Worm (Caenorhabditis elegans) whole organism, L4 larva: ENCODE results near the gene C05E11.6.

Experiments used
- D1046.2 ChIP-seq: fragments of 200-800 bp; sonication (Bioruptor generic); IDR thresholded peaks from 2 replicates; pipeline ENCODE4 v1.3.6; 2022; ENCODE audit warnings: missing genetic modification characterization, missing compliant biosample characterization
- R02D3.7 ChIP-seq: fragments of 150-350 bp; sonication (generic microtip); optimal IDR thresholded peaks from 3 replicates; lab custom pipeline; 2014; ENCODE audit warnings: missing biosample characterization, missing genetic modification characterization
- T26A8.4 ChIP-seq: fragments of 200-800 bp; sonication (Bioruptor generic); IDR thresholded peaks from 2 replicates; pipeline ENCODE4 v1.3.6; 2022; ENCODE audit warnings: missing genetic modification characterization, missing compliant biosample characterization
- Y5F2A.4 ChIP-seq: fragments of 200-800 bp; sonication (Bioruptor generic); optimal IDR thresholded peaks from 2 replicates; lab custom pipeline; 2018; ENCODE audit warnings: mild to moderate bottlenecking, missing genetic modification characterization, missing compliant biosample characterization
- aha-1 ChIP-seq: fragments of 150-350 bp; peaks from one replicate; lab custom pipeline; 2014; ENCODE audit warnings: missing biosample characterization, missing genetic modification characterization
- ama-1 ChIP-seq: fragments of 150-350 bp; optimal IDR thresholded peaks from 2 replicates; lab custom pipeline; 2014; ENCODE audit warnings: inconsistent platforms, mixed read lengths
- ceh-20 ChIP-seq: fragments of 200-800 bp; sonication (Bioruptor generic); IDR thresholded peaks from 2 replicates; pipeline ENCODE4 v1.3.6; 2022; ENCODE audit warnings: missing genetic modification reagents, missing genetic modification characterization, missing compliant biosample characterization
- ceh-62 ChIP-seq: sonication (generic microtip); optimal IDR thresholded peaks from 2 replicates; lab custom pipeline; 2017; ENCODE audit warnings: missing biosample characterization, missing genetic modification characterization
- cey-2 ChIP-seq: sonication (generic microtip); optimal IDR thresholded peaks from 3 replicates; lab custom pipeline; 2017; ENCODE audit warnings: missing genetic modification characterization, mild to moderate bottlenecking, missing compliant biosample characterization, antibody characterized with exemption, borderline replicate concordance; ENCODE audit not compliant: insufficient read depth
- ctbp-1 ChIP-seq: fragments of 200-800 bp; sonication (Bioruptor generic); IDR thresholded peaks from 2 replicates; pipeline ENCODE4 v1.3.6; 2022; ENCODE audit warnings: missing genetic modification reagents, missing genetic modification characterization, missing compliant biosample characterization
- dmd-8 ChIP-seq: fragments of 200-800 bp; sonication (Bioruptor generic); IDR thresholded peaks from 2 replicates; pipeline ENCODE4 v1.3.6; 2022; ENCODE audit warnings: missing genetic modification characterization, missing compliant biosample characterization
- duxl-1 ChIP-seq: sonication (generic microtip); optimal IDR thresholded peaks from 2 replicates; lab custom pipeline; 2016; ENCODE audit warnings: mild to moderate bottlenecking, missing genetic modification characterization, moderate library complexity, missing compliant biosample characterization; ENCODE audit not compliant: poor library complexity
- dve-1 ChIP-seq: sonication (generic microtip); optimal IDR thresholded peaks from 2 replicates; lab custom pipeline; 2017; ENCODE audit warnings: antibody characterized with exemption, mild to moderate bottlenecking, missing genetic modification characterization, missing compliant biosample characterization; ENCODE audit not compliant: insufficient read depth
- fkh-10 ChIP-seq: fragments of 150-350 bp; optimal IDR thresholded peaks from 2 replicates; lab custom pipeline; 2014; ENCODE audit warnings: missing biosample characterization, missing genetic modification reagents, missing genetic modification characterization
- hif-1 ChIP-seq, 2 experiments: sonication (generic microtip); optimal IDR thresholded peaks; 2 replicates each; lab custom pipeline; 2016 to 2017; ENCODE audit warnings: missing compliant biosample characterization in 2 of 2, missing genetic modification characterization in 2 of 2, missing genetic modification reagents in 2 of 2, missing genotype in 2 of 2, mild to moderate bottlenecking in 1 of 2
- hlh-11 ChIP-seq: fragments of 200-800 bp; sonication (Bioruptor generic); optimal IDR thresholded peaks from 2 replicates; lab custom pipeline; 2018; ENCODE audit warnings: mild to moderate bottlenecking, missing genetic modification characterization, missing compliant biosample characterization
- hlh-30 ChIP-seq: sonication (generic microtip); optimal IDR thresholded peaks from 2 replicates; lab custom pipeline; 2017; ENCODE audit warnings: antibody characterized with exemption, mild to moderate bottlenecking, missing genetic modification characterization, missing compliant biosample characterization; ENCODE audit not compliant: insufficient read depth
- jun-1 ChIP-seq: fragments of 150-350 bp; optimal IDR thresholded peaks from 2 replicates; lab custom pipeline; 2014; ENCODE audit warnings: missing biosample characterization, missing genetic modification reagents, missing genetic modification characterization
- lin-13 ChIP-seq: fragments of 150-350 bp; optimal IDR thresholded peaks from 2 replicates; lab custom pipeline; 2014; ENCODE audit warnings: missing biosample characterization, missing genetic modification reagents, missing genetic modification characterization
- madf-9 ChIP-seq: fragments of 200-800 bp; sonication (Bioruptor generic); conservative IDR thresholded peaks from 2 replicates; pipeline ENCODE4 v1.3.6; 2022; ENCODE audit warnings: missing genetic modification reagents, missing genetic modification characterization, missing compliant biosample characterization
- mep-1 ChIP-seq: fragments of 150-350 bp; sonication (generic microtip); optimal IDR thresholded peaks from 3 replicates; lab custom pipeline; 2014; ENCODE audit warnings: missing biosample characterization, missing genetic modification characterization
- mes-2 ChIP-seq: sonication (generic microtip); optimal IDR thresholded peaks from 2 replicates; lab custom pipeline; 2016; ENCODE audit warnings: missing genotype, mild to moderate bottlenecking, missing genetic modification characterization, missing compliant biosample characterization; ENCODE audit not compliant: poor library complexity, severe bottlenecking
- nhr-11 ChIP-seq: fragments of 150-350 bp; optimal IDR thresholded peaks from 2 replicates; lab custom pipeline; 2014; ENCODE audit warnings: missing biosample characterization, missing genetic modification characterization
- nhr-111 ChIP-seq: fragments of 200-800 bp; sonication (Bioruptor generic); optimal IDR thresholded peaks from 2 replicates; lab custom pipeline; 2018; ENCODE audit warnings: mild to moderate bottlenecking, missing genetic modification characterization, missing compliant biosample characterization
- nhr-28 ChIP-seq: fragments of 150-350 bp; optimal IDR thresholded peaks from 2 replicates; lab custom pipeline; 2014; ENCODE audit warnings: missing biosample characterization, missing genetic modification characterization
- nhr-48 ChIP-seq: sonication (generic microtip); optimal IDR thresholded peaks from 2 replicates; lab custom pipeline; 2016; ENCODE audit warnings: mild to moderate bottlenecking, missing genetic modification characterization, missing compliant biosample characterization
- pha-4 ChIP-seq, 2 experiments: fragments of 150-350 bp in 1 of 2; fragments of 200-800 bp in 1 of 2; sonication (Bioruptor generic) in 1 of 2; IDR thresholded peaks in 1 of 2; optimal IDR thresholded peaks in 1 of 2; 2 replicates each; pipeline versions ENCODE4 v1.3.6 to Lab custom; 2014 to 2022; ENCODE audit warnings: missing genetic modification characterization in 2 of 2, missing genetic modification reagents in 2 of 2, missing biosample characterization in 1 of 2, missing compliant biosample characterization in 1 of 2
- rbr-2 ChIP-seq: sonication (generic microtip); optimal IDR thresholded peaks from 2 replicates; lab custom pipeline; 2016; ENCODE audit warnings: missing genotype, missing genetic modification characterization, missing compliant biosample characterization
- saeg-2 ChIP-seq: fragments of 200-800 bp; sonication (Bioruptor generic); IDR thresholded peaks from 2 replicates; pipeline ENCODE4 v1.3.6; 2022; ENCODE audit warnings: missing genetic modification reagents, missing genetic modification characterization, missing compliant biosample characterization
- sdz-12 ChIP-seq: fragments of 200-800 bp; sonication (Bioruptor generic); optimal IDR thresholded peaks from 2 replicates; lab custom pipeline; 2018; ENCODE audit warnings: mild to moderate bottlenecking, missing genetic modification characterization, missing compliant biosample characterization
- set-16 ChIP-seq: fragments of 200-800 bp; sonication (Bioruptor generic); IDR thresholded peaks from 2 replicates; pipeline ENCODE4 v1.3.6; 2022; ENCODE audit warnings: missing genetic modification reagents, missing genetic modification characterization, missing compliant biosample characterization
- skn-1 ChIP-seq: fragments of 150-350 bp; optimal IDR thresholded peaks from 2 replicates; lab custom pipeline; 2014; ENCODE audit warnings: missing biosample characterization, missing genetic modification characterization
- spr-1 ChIP-seq: sonication (generic microtip); optimal IDR thresholded peaks from 2 replicates; lab custom pipeline; 2016; ENCODE audit warnings: mild to moderate bottlenecking, missing genetic modification characterization, missing compliant biosample characterization
- spr-3 ChIP-seq: fragments of 200-800 bp; sonication (Bioruptor generic); optimal IDR thresholded peaks from 2 replicates; lab custom pipeline; 2018; ENCODE audit warnings: mild to moderate bottlenecking, missing genetic modification characterization, missing compliant biosample characterization
- unc-130 ChIP-seq: sonication (generic microtip); optimal IDR thresholded peaks from 2 replicates; lab custom pipeline; 2016; ENCODE audit warnings: missing genetic modification reagents, missing genetic modification characterization, missing compliant biosample characterization
- unc-62 ChIP-seq, 3 experiments: fragments of 150-350 bp in 1 of 3; sonication (generic microtip); optimal IDR thresholded peaks in 2 of 3; peaks in 1 of 3; 1 replicate in 1 of 3; 2 replicates in 2 of 3; lab custom pipeline; 2014 to 2017; ENCODE audit warnings: missing biosample characterization in 3 of 3, missing genetic modification characterization in 3 of 3, missing genetic modification reagents in 3 of 3, missing genotype in 1 of 3
- vab-7 ChIP-seq: fragments of 200-800 bp; sonication (Bioruptor generic); IDR thresholded peaks from 2 replicates; pipeline ENCODE4 v1.3.6; 2022; ENCODE audit warnings: missing genetic modification reagents, missing genetic modification characterization, missing compliant biosample characterization
- zag-1 ChIP-seq: fragments of 150-350 bp; optimal IDR thresholded peaks from 2 replicates; lab custom pipeline; 2014; ENCODE audit warnings: missing biosample characterization, missing genetic modification characterization
- zip-11 ChIP-seq: fragments of 200-800 bp; sonication (Bioruptor generic); IDR thresholded peaks from 2 replicates; pipeline ENCODE4 v1.3.6; 2022; ENCODE audit warnings: missing genetic modification characterization, missing compliant biosample characterization
- ztf-7 ChIP-seq: fragments of 150-350 bp; optimal IDR thresholded peaks from 2 replicates; lab custom pipeline; 2014; ENCODE audit warnings: missing biosample characterization, missing genetic modification characterization

The C05E11.6 gene

DNA sequence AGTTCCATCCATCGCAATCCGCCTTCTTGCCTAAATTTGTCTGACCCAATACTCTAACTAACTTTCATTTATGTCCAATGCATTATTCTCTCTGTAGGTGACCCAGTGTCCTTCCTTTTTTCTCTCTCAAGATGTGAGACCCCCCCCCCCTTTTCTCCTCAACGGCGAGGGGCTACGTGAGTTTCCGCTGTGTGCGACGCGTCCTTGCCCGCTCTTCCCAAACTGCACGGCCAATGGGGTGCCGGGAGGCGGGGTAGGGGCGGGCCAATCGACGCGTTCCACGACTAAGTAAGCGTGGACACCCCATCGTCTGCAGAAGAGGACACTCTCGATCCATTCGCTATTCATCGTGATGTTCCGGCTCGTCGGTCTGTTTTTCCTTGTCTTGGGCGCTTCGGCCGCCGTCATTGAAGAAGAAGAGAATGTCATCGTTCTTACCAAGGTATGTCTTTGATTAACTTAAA lies 38.0 kb upstream of the C05E11.6 start, which contains the start of gene pdi-2 (continued):
- peak; percentile 49 for TF ChIP-seq nhr-111 (GFP tag; lab: Kevin White, UChicago)
- peak; percentile 98 for TF ChIP-seq set-16 (GFP tag; lab: Robert Waterston, UW)
- TF ChIP-seq duxl-1 (tag; lab: Kevin White, UChicago) = peak; percentile 2
- TF ChIP-seq mes-2 (tag; lab: Kevin White, UChicago) = peak; percentile 48
- TF ChIP-seq pha-4 (GFP tag; IDR thresholded peaks at IDR 0.05; lab: Robert Waterston, UW) = peak; percentile 76
- no peak for TF ChIP-seq pha-4 (tag; optimal IDR thresholded peaks at IDR 0.05; lab: Kevin White, UChicago)
- peak; percentile 52 for TF ChIP-seq fkh-10
- TF ChIP-seq dve-1 = peak; percentile 79
- TF ChIP-seq hlh-30 (tag; lab: Kevin White, UChicago) = peak; percentile 70
- TF ChIP-seq vab-7 (GFP tag; lab: Robert Waterston, UW) = no peak
- TF ChIP-seq dmd-8 (GFP tag; lab: Robert Waterston, UW) = 0 out of 2 replicates have a peak, but pooled peaks have one; percentile 29
- TF ChIP-seq ztf-7 = no peak
- TF ChIP-seq spr-1 (tag; lab: Kevin White, UChicago) = no peak
- TF ChIP-seq hlh-11 (tag; lab: Kevin White, UChicago) = peak; percentile 94
- TF ChIP-seq hif-1 (tag; optimal IDR thresholded peaks at IDR 0.05; lab: Kevin White, UChicago) = peak in 1 of 2 experiments; percentile 99
- TF ChIP-seq lin-13 (GFP tag; lab: Kevin White, UChicago) = peak; percentile 78
- TF ChIP-seq sdz-12 (GFP tag; lab: Kevin White, UChicago) = peak; percentile 27
- TF ChIP-seq T26A8.4 = peak; percentile 81
- TF ChIP-seq madf-9 (GFP tag; lab: Robert Waterston, UW) = peak; percentile 42; the same call in 1 of the 2 replicates
- TF ChIP-seq ceh-20 (GFP tag; lab: Robert Waterston, UW) = no peak
- TF ChIP-seq mep-1 (tag; lab: Kevin White, UChicago) = peak; percentile 87
- TF ChIP-seq rbr-2 = peak; percentile 24
- peak; percentile 90 for TF ChIP-seq ctbp-1 (GFP tag; lab: Robert Waterston, UW)
- TF ChIP-seq ceh-62 (tag; lab: Kevin White, UChicago) = no peak
- TF ChIP-seq jun-1 (tag; lab: Kevin White, UChicago) = peak; percentile 31
- TF ChIP-seq cey-2 (tag; lab: Kevin White, UChicago) = no peak
- no peak for TF ChIP-seq skn-1 (tag; lab: Kevin White, UChicago)
- peak; percentile 44 for TF ChIP-seq nhr-11 (tag; lab: Kevin White, UChicago)
- peak; percentile 76 for TF ChIP-seq ama-1 (lab: Kevin White, UChicago)

- no peak for TF ChIP-seq nhr-48 (tag; lab: Kevin White, UChicago)
- no peak for TF ChIP-seq saeg-2 (GFP tag; lab: Robert Waterston, UW)
- peak in 1 of 2 experiments; percentile 84 for TF ChIP-seq unc-62 (GFP tag; optimal IDR thresholded peaks at IDR 0.05 in 1 of 2; lab: Kevin White, UChicago)
- TF ChIP-seq unc-62 (tag; optimal IDR thresholded peaks at IDR 0.05; lab: Kevin White, UChicago) = no peak
- TF ChIP-seq aha-1 (tag; lab: Kevin White, UChicago) = peak; percentile 19
- no peak for TF ChIP-seq zip-11 (GFP tag; lab: Robert Waterston, UW)
- peak; percentile 22 for TF ChIP-seq nhr-28 (tag; lab: Kevin White, UChicago)
- TF ChIP-seq zag-1 = no peak
- no peak for TF ChIP-seq Y5F2A.4
- TF ChIP-seq unc-130 = no peak
- TF ChIP-seq ceh-20 (GFP tag; lab: Robert Waterston, UW) = no peak
- peak; percentile 44 for TF ChIP-seq spr-3 (GFP tag; lab: Kevin White, UChicago)
- TF ChIP-seq D1046.2 (GFP tag; lab: Robert Waterston, UW) = no peak
- no peak for TF ChIP-seq R02D3.7
- TF ChIP-seq ceh-62 (tag; lab: Kevin White, UChicago) = no peak
Observed at ce11 chrX:4524844-4525243, 37.1 kb upstream of the C05E11.6 start.
